Comparison of ENCODE assay signal across 2 worm cellular contexts in the genomic region with DNA sequence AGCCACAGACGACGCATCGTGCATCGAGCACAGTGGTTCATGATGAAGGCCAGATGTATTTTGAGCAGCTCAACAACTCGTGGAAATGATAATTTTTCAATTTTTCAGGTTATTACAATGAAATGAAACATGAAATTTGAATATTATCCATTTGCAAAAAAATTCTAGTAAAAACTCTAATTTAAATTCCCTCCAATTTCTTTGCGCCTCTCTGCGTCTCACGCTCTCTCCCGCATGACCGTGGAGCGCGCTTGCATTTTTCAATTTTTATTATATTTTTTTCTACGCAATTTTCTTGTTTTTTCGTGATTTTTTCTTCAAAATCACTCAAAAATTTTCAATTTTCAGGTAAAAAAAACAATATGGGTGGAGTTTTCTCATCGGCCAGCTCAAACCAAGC.
TF ChIP-seq lines count a peak whose summit lies in the region.

A gene (plus strand): TSS at position 340 of the 400 bp plus-strand sequence.

TF ChIP-seq in whole organism, L1 larva, 84 proteins besides CTCF, POLR2A, EP300 and RAD21 (continued from another document and continues in another):
- TF ChIP-seq nhr-76 (tag; optimal IDR thresholded peaks at IDR 0.05; lab: Kevin White, UChicago) = no peak
- peak; percentile 89 for TF ChIP-seq lin-14 (GFP tag; optimal IDR thresholded peaks at IDR 0.05; lab: Kevin White, UChicago)
- peak; percentile 93 for TF ChIP-seq nhr-85 (tag; lab: Kevin White, UChicago)
- peak; percentile 69 for TF ChIP-seq C16A3.4 (tag; optimal IDR thresholded peaks at IDR 0.05; lab: Kevin White, UChicago)
- TF ChIP-seq lin-13 (GFP tag; optimal IDR thresholded peaks at IDR 0.05; lab: Kevin White, UChicago) = peak; percentile 86
- TF ChIP-seq unc-86 (tag; optimal IDR thresholded peaks at IDR 0.05; lab: Kevin White, UChicago) = peak; percentile 86
- peak; percentile 91 for TF ChIP-seq rnt-1 (tag; optimal IDR thresholded peaks at IDR 0.05; lab: Kevin White, UChicago)
- peak; percentile 72 for TF ChIP-seq egl-13 (tag; optimal IDR thresholded peaks at IDR 0.05; lab: Kevin White, UChicago)
- TF ChIP-seq nhr-90 (tag; optimal IDR thresholded peaks at IDR 0.05; lab: Kevin White, UChicago; ENCODE audit: poor library complexity) = peak; percentile 90
- no peak for TF ChIP-seq nhr-12 (tag; optimal IDR thresholded peaks at IDR 0.05; lab: Kevin White, UChicago)
- peak in 1 of 2 experiments; percentile 28 for TF ChIP-seq ztf-11 (tag; optimal IDR thresholded peaks at IDR 0.05; lab: Kevin White, UChicago)
- TF ChIP-seq blmp-1 (tag; optimal IDR thresholded peaks at IDR 0.05; lab: Kevin White, UChicago) = peak; percentile 65
- peak; percentile 67 for TF ChIP-seq C04F5.9 (tag; optimal IDR thresholded peaks at IDR 0.05; lab: Kevin White, UChicago)
- TF ChIP-seq egl-27 (tag; optimal IDR thresholded peaks at IDR 0.05; lab: Kevin White, UChicago) = no peak
- peak; percentile 16 for TF ChIP-seq ztf-4 (tag; optimal IDR thresholded peaks at IDR 0.05; lab: Kevin White, UChicago)
- TF ChIP-seq unc-98 (GFP tag; IDR thresholded peaks at IDR 0.05; lab: Robert Waterston, UW) = peak; percentile 36; the same call in 1 of the 2 replicates
- no peak for TF ChIP-seq nhr-237 (tag; optimal IDR thresholded peaks at IDR 0.05; lab: Kevin White, UChicago)
- no peak for TF ChIP-seq ets-5 (GFP tag; IDR thresholded peaks at IDR 0.05; lab: Robert Waterston, UW)
- peak; percentile 48 for TF ChIP-seq fkh-10 (GFP tag; optimal IDR thresholded peaks at IDR 0.05; lab: Kevin White, UChicago)
- TF ChIP-seq hlh-17 (GFP tag; optimal IDR thresholded peaks at IDR 0.05; lab: Kevin White, UChicago; ENCODE audit: borderline replicate concordance) = no peak
- TF ChIP-seq nhr-47 (tag; optimal IDR thresholded peaks at IDR 0.05; lab: Kevin White, UChicago) = peak; percentile 93
- TF ChIP-seq nhr-77 (tag; optimal IDR thresholded peaks at IDR 0.05; lab: Kevin White, UChicago) = peak; percentile 21
- TF ChIP-seq zip-4 (GFP tag; optimal IDR thresholded peaks at IDR 0.05; lab: Kevin White, UChicago) = peak; percentile 42
- TF ChIP-seq aly-2 (tag; optimal IDR thresholded peaks at IDR 0.05; lab: Kevin White, UChicago) = peak; percentile 56
- TF ChIP-seq efl-3 (GFP tag; optimal IDR thresholded peaks at IDR 0.05; lab: Kevin White, UChicago) = no peak
- TF ChIP-seq tbx-2 (tag; optimal IDR thresholded peaks at IDR 0.05; lab: Kevin White, UChicago) = peak; percentile 87
- peak; percentile 87 for TF ChIP-seq fkh-8 (tag; optimal IDR thresholded peaks at IDR 0.05; lab: Kevin White, UChicago)
- peak; percentile 80 to 93 (median 89) for TF ChIP-seq ceh-82 (tag; optimal IDR thresholded peaks at IDR 0.05; lab: Kevin White, UChicago)
- TF ChIP-seq efl-1 (optimal IDR thresholded peaks at IDR 0.05; lab: Kevin White, UChicago) = peak; percentile 97 to 99
- TF ChIP-seq efl-1 (GFP tag; optimal IDR thresholded peaks at IDR 0.05 in 1 of 2; lab: Kevin White, UChicago) = peak; percentile 98 to 100
- no peak for TF ChIP-seq tlp-1 (tag; optimal IDR thresholded peaks at IDR 0.05; lab: Kevin White, UChicago)
- peak; percentile 45 for TF ChIP-seq sox-4 (tag; optimal IDR thresholded peaks at IDR 0.05; lab: Kevin White, UChicago)
- TF ChIP-seq fos-1 (tag; optimal IDR thresholded peaks at IDR 0.05; lab: Kevin White, UChicago) = peak; percentile 78
- peak; percentile 98 to 99 (median 98) for TF ChIP-seq dpl-1 (GFP tag; optimal IDR thresholded peaks at IDR 0.05; lab: Kevin White, UChicago)
- TF ChIP-seq ceh-88 (GFP tag; IDR thresholded peaks at IDR 0.05; lab: Robert Waterston, UW) = peak; percentile 54; the same call in 1 of the 2 replicates
- TF ChIP-seq jun-1 (tag; optimal IDR thresholded peaks at IDR 0.05; lab: Kevin White, UChicago) = peak; percentile 86
- peak in 1 of 2 experiments; percentile 69 for TF ChIP-seq mdl-1 (tag; optimal IDR thresholded peaks at IDR 0.05; lab: Kevin White, UChicago)
- TF ChIP-seq pag-3 (tag; optimal IDR thresholded peaks at IDR 0.05; lab: Kevin White, UChicago; ENCODE audit: borderline replicate concordance, insufficient read depth) = peak; percentile 3
- TF ChIP-seq ceh-63 (GFP tag; optimal IDR thresholded peaks at IDR 0.05; lab: Kevin White, UChicago) = no peak
- no peak for TF ChIP-seq pqm-1 (tag; optimal IDR thresholded peaks at IDR 0.05; lab: Kevin White, UChicago)
- TF ChIP-seq mab-9 (GFP tag; IDR thresholded peaks at IDR 0.05; lab: Robert Waterston, UW) = peak; percentile 54; the same call in 1 of the 2 replicates
- no peak for TF ChIP-seq fkh-4 (tag; optimal IDR thresholded peaks at IDR 0.05; lab: Kevin White, UChicago; ENCODE audit: borderline replicate concordance)
- TF ChIP-seq xbp-1 (tag; optimal IDR thresholded peaks at IDR 0.05; lab: Kevin White, UChicago) = peak; percentile 87
- peak; percentile 48 for TF ChIP-seq elt-2 (tag; optimal IDR thresholded peaks at IDR 0.05; lab: Kevin White, UChicago)
- TF ChIP-seq aha-1 (tag; optimal IDR thresholded peaks at IDR 0.05; lab: Kevin White, UChicago) = peak; percentile 74
- no peak for TF ChIP-seq alr-1 (tag; optimal IDR thresholded peaks at IDR 0.05; lab: Kevin White, UChicago; ENCODE audit: borderline replicate concordance)
- peak; percentile 86 for TF ChIP-seq grh-1 (GFP tag; IDR thresholded peaks at IDR 0.05; lab: Robert Waterston, UW)
- peak; percentile 84 for TF ChIP-seq lin-39 (tag; optimal IDR thresholded peaks at IDR 0.05; lab: Kevin White, UChicago)
- peak; percentile 91 for TF ChIP-seq mep-1 (tag; optimal IDR thresholded peaks at IDR 0.05; lab: Kevin White, UChicago)
- peak; percentile 89 for TF ChIP-seq nhr-19 (GFP tag; conservative IDR thresholded peaks at IDR 0.05; lab: Robert Waterston, UW)
- peak; percentile 47 for TF ChIP-seq sup-37 (GFP tag; optimal IDR thresholded peaks at IDR 0.05; lab: Kevin White, UChicago)
- no peak for TF ChIP-seq sptf-1 (tag; optimal IDR thresholded peaks at IDR 0.05; lab: Kevin White, UChicago)
- peak; percentile 87 for TF ChIP-seq swsn-7 (tag; optimal IDR thresholded peaks at IDR 0.05; lab: Kevin White, UChicago)
- TF ChIP-seq F16B12.6 (tag; optimal IDR thresholded peaks at IDR 0.05; lab: Kevin White, UChicago) = peak; percentile 72
- TF ChIP-seq nhr-84 (tag; optimal IDR thresholded peaks at IDR 0.05; lab: Kevin White, UChicago) = no peak
- TF ChIP-seq ces-1 (GFP tag; optimal IDR thresholded peaks at IDR 0.05; lab: Kevin White, UChicago) = no peak
- peak; percentile 53 for TF ChIP-seq vab-15 (tag; optimal IDR thresholded peaks at IDR 0.05; lab: Kevin White, UChicago)
- peak; percentile 57 for TF ChIP-seq lir-3 (tag; optimal IDR thresholded peaks at IDR 0.05; lab: Kevin White, UChicago; ENCODE audit: poor library complexity)
- TF ChIP-seq unc-30 (tag; optimal IDR thresholded peaks at IDR 0.05; lab: Kevin White, UChicago) = no peak
- TF ChIP-seq ceh-8 (GFP tag; optimal IDR thresholded peaks at IDR 0.05; lab: Kevin White, UChicago) = peak; percentile 62
- peak; percentile 89 for TF ChIP-seq nhr-20 (tag; optimal IDR thresholded peaks at IDR 0.05; lab: Kevin White, UChicago)
- TF ChIP-seq unc-130 (tag; optimal IDR thresholded peaks at IDR 0.05; lab: Kevin White, UChicago) = peak; percentile 70

TF ChIP-seq in whole organism, L3 larva, 47 proteins besides CTCF, POLR2A, EP300 and RAD21 (continued from another document):
- TF ChIP-seq nhr-11 (tag; optimal IDR thresholded peaks at IDR 0.05; lab: Kevin White, UChicago) (no peak), nfya-1 (tag; optimal IDR thresholded peaks at IDR 0.05; lab: Kevin White, UChicago; ENCODE audit: insufficient read depth) (peak; percentile 90), pqm-1 (tag; optimal IDR thresholded peaks at IDR 0.05; lab: Kevin White, UChicago) (peak; percentile 53), nhr-76 (tag; optimal IDR thresholded peaks at IDR 0.05; lab: Kevin White, UChicago) (no peak), R02D3.7 (tag; optimal IDR thresholded peaks at IDR 0.05; lab: Kevin White, UChicago) (peak; percentile 72), skn-1 (tag; optimal IDR thresholded peaks at IDR 0.05; lab: Kevin White, UChicago) (peak; percentile 52), tbx-2 (tag; optimal IDR thresholded peaks at IDR 0.05; lab: Kevin White, UChicago) (peak; percentile 6), hmg-11 (tag; optimal IDR thresholded peaks at IDR 0.05; lab: Kevin White, UChicago) (peak; percentile 22), ZK546.5 (tag; optimal IDR thresholded peaks at IDR 0.05; lab: Kevin White, UChicago) (no peak), sea-2 (GFP tag; optimal IDR thresholded peaks at IDR 0.05; lab: Kevin White, UChicago) (no peak), ceh-82 (tag; optimal IDR thresholded peaks at IDR 0.05; lab: Kevin White, UChicago) (peak; percentile 44), fkh-2 (tag; optimal IDR thresholded peaks at IDR 0.05; lab: Kevin White, UChicago) (no peak)
